Fruit fly (Drosophila melanogaster) whole organism, embryonic: ENCODE results near the gene Fer3HCH.

Experiments
- CG7987 ChIP-seq: fragments of 200-800 bp; sonication (Bioruptor generic); optimal IDR thresholded peaks from 2 replicates; lab custom pipeline; 2018; ENCODE audit warnings: missing biosample characterization, mild to moderate bottlenecking, missing genetic modification characterization, moderate library complexity
- Dref ChIP-seq: fragments of 200-800 bp; sonication (Bioruptor generic); IDR thresholded peaks from 2 replicates; pipeline ENCODE4 v1.3.6; 2022; ENCODE audit warnings: missing biosample characterization, missing genetic modification characterization
- fru ChIP-seq: fragments of >200 bp; optimal IDR thresholded peaks from 2 replicates; lab custom pipeline; 2017
- pita ChIP-seq: fragments of 200-800 bp; sonication (Bioruptor generic); optimal IDR thresholded peaks from 2 replicates; lab custom pipeline; 2017; ENCODE audit warnings: missing biosample characterization, mild to moderate bottlenecking, missing genetic modification characterization
- tio ChIP-seq: fragments of 200-800 bp; sonication (Bioruptor generic); optimal IDR thresholded peaks from 2 replicates; lab custom pipeline; 2017; ENCODE audit warnings: missing biosample characterization, missing genetic modification characterization, inconsistent platforms

DNA sequence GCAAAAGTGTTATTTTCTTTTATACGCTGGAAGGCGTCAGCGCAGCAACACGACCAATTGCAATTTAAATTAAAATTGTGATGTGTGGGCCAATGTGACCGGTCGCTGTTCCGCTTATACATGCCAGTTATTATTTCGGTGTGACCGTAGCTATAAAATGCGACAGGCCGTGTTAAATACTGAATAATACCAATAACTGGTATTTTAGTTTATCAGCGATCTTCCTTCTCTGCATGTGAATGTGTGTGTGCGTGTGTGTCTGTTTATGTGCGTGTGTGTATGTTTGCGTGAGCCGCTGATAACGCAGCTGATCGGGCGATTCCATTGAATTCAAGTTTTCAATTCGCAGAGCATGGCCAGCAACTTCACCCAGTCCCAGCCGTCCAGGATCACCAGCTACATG is 20.8 kb upstream of the Fer3HCH start, which contains the start of the genes CG32638, CG15717 and MFS10:
- no peak for TF ChIP-seq pita
- peak; percentile 38 for TF ChIP-seq CG7987
- TF ChIP-seq tio: no peak
- peak; percentile 47 for TF ChIP-seq Dref (GFP tag; lab: Robert Waterston, UW)
- TF ChIP-seq fru: no peak
